Fruit fly (Drosophila melanogaster) whole organism, embryonic: ENCODE results near the gene CG31636.

ENCODE experiments used
- Asciz ChIP-seq: fragments of 200-800 bp; sonication (Bioruptor generic); optimal IDR thresholded peaks from 2 replicates; lab custom pipeline; 2017; ENCODE audit warnings: missing biosample characterization, mild to moderate bottlenecking, missing genetic modification characterization, missing genetic modification reagents
- B-H2 ChIP-seq: fragments of 200-800 bp; sonication (Bioruptor generic); optimal IDR thresholded peaks from 2 replicates; lab custom pipeline; 2018; ENCODE audit warnings: missing biosample characterization, mild to moderate bottlenecking, missing genetic modification characterization
- BEAF-32 ChIP-seq: fragments of 200-800 bp; sonication (Bioruptor generic); optimal IDR thresholded peaks from 3 replicates; lab custom pipeline; 2017; ENCODE audit warnings: missing biosample characterization, missing genetic modification characterization, mild to moderate bottlenecking, moderate library complexity, missing genetic modification reagents
- CG10267 ChIP-seq: fragments of 200-800 bp; sonication (Bioruptor generic); optimal IDR thresholded peaks from 2 replicates; lab custom pipeline; 2018; ENCODE audit warnings: missing biosample characterization, mild to moderate bottlenecking, missing genetic modification characterization, moderate library complexity
- CG10462 ChIP-seq: fragments of 200-800 bp; sonication (Bioruptor generic); optimal IDR thresholded peaks from 2 replicates; lab custom pipeline; 2016; ENCODE audit warnings: missing biosample characterization, missing genetic modification characterization
- CG10543 ChIP-seq: fragments of 200-800 bp; sonication (Bioruptor generic); optimal IDR thresholded peaks from 3 replicates; lab custom pipeline; 2017; ENCODE audit warnings: missing biosample characterization, mild to moderate bottlenecking, missing genetic modification characterization, moderate library complexity
- CG12769 ChIP-seq: fragments of 200-800 bp; sonication (Bioruptor generic); optimal IDR thresholded peaks from 2 replicates; lab custom pipeline; 2019; ENCODE audit warnings: missing biosample characterization, mild to moderate bottlenecking, missing genetic modification characterization, moderate library complexity
- CG1603 ChIP-seq: fragments of 200-800 bp; sonication (Bioruptor generic); optimal IDR thresholded peaks from 2 replicates; lab custom pipeline; 2019; ENCODE audit warnings: missing biosample characterization, mild to moderate bottlenecking, missing genetic modification characterization, moderate library complexity
- CG17568 ChIP-seq: fragments of 200-800 bp; sonication (Bioruptor generic); optimal IDR thresholded peaks from 2 replicates; lab custom pipeline; 2018; ENCODE audit warnings: missing biosample characterization, mild to moderate bottlenecking, missing genetic modification characterization, moderate library complexity
- CG17612 ChIP-seq: fragments of 200-800 bp; sonication (Bioruptor generic); IDR thresholded peaks from 2 replicates; pipeline ENCODE4 v1.3.6; 2022; ENCODE audit warnings: missing biosample characterization, missing genetic modification characterization
- CG32767 ChIP-seq: fragments of 200-800 bp; sonication (Bioruptor generic); IDR thresholded peaks from 2 replicates; pipeline ENCODE4 v1.3.6; 2022; ENCODE audit warnings: missing biosample characterization, missing genetic modification characterization
- CG34224 ChIP-seq: fragments of 200-800 bp; sonication (Bioruptor generic); IDR thresholded peaks from 3 replicates; pipeline ENCODE4 v1.3.6; 2022; ENCODE audit warnings: missing biosample characterization, missing genetic modification characterization; ENCODE audit not compliant: partially characterized antibody
- CG3847 ChIP-seq: fragments of 200-800 bp; sonication (Bioruptor generic); IDR thresholded peaks from 2 replicates; pipeline ENCODE4 v1.3.6; 2022; ENCODE audit warnings: missing biosample characterization, missing genetic modification characterization
- CkIIα-i1 ChIP-seq: fragments of 200-800 bp; sonication (Bioruptor generic); IDR thresholded peaks from 2 replicates; pipeline ENCODE4 v1.3.6; 2022; ENCODE audit warnings: missing biosample characterization, missing genetic modification characterization
- D ChIP-seq, 2 experiments: fragments of 200-800 bp in 1 of 2; fragments of >200 bp in 1 of 2; sonication (Bioruptor generic) in 1 of 2; optimal IDR thresholded peaks; 2 replicates in 1 of 2; 3 replicates in 1 of 2; lab custom pipeline; 2017; ENCODE audit warnings: mild to moderate bottlenecking in 1 of 2, missing biosample characterization in 1 of 2, missing genetic modification characterization in 1 of 2, missing genetic modification reagents in 1 of 2
- D19B ChIP-seq: fragments of 200-800 bp; sonication (Bioruptor generic); optimal IDR thresholded peaks from 2 replicates; lab custom pipeline; 2017; ENCODE audit warnings: missing biosample characterization, mild to moderate bottlenecking, missing genetic modification characterization
- Dfd ChIP-seq, 2 experiments: fragments of >200 bp; optimal IDR thresholded peaks; 2 replicates each; lab custom pipeline; 2017; ENCODE audit warnings: missing biosample characterization in 2 of 2, missing genetic modification characterization in 2 of 2
- Doc2 ChIP-seq: fragments of 200-800 bp; sonication (Bioruptor generic); IDR thresholded peaks from 2 replicates; pipeline ENCODE4 v1.3.6; 2022; ENCODE audit warnings: missing biosample characterization, missing genetic modification characterization
- Doc3 ChIP-seq: fragments of 200-800 bp; sonication (Bioruptor generic); IDR thresholded peaks from 3 replicates; pipeline ENCODE4 v1.3.6; 2022; ENCODE audit warnings: missing biosample characterization, missing genetic modification characterization; ENCODE audit not compliant: partially characterized antibody
- Dref ChIP-seq: fragments of 200-800 bp; sonication (Bioruptor generic); IDR thresholded peaks from 2 replicates; pipeline ENCODE4 v1.3.6; 2022; ENCODE audit warnings: missing biosample characterization, missing genetic modification characterization
- HHEX ChIP-seq: fragments of 200-800 bp; sonication (Bioruptor generic); optimal IDR thresholded peaks from 3 replicates; lab custom pipeline; 2017; ENCODE audit warnings: missing biosample characterization, mild to moderate bottlenecking, missing genetic modification characterization, missing genetic modification reagents
- Hmr ChIP-seq: fragments of 200-800 bp; sonication (Bioruptor generic); optimal IDR thresholded peaks from 3 replicates; lab custom pipeline; 2017; ENCODE audit warnings: mild to moderate bottlenecking, missing biosample characterization, missing genetic modification reagents, missing genetic modification characterization
- Hr39 ChIP-seq: fragments of >200 bp; optimal IDR thresholded peaks from 2 replicates; lab custom pipeline; 2017
- Opbp ChIP-seq: fragments of 200-800 bp; sonication (Bioruptor generic); IDR thresholded peaks from 3 replicates; pipeline ENCODE4 v1.3.6; 2022; ENCODE audit warnings: missing biosample characterization, missing genetic modification characterization; ENCODE audit not compliant: partially characterized antibody
- PHDP ChIP-seq: fragments of 200-800 bp; sonication (Bioruptor generic); optimal IDR thresholded peaks from 3 replicates; lab custom pipeline; 2018; ENCODE audit warnings: missing biosample characterization, mild to moderate bottlenecking, missing genetic modification characterization, moderate library complexity
- Sry-δ ChIP-seq: fragments of 200-800 bp; sonication (Bioruptor generic); optimal IDR thresholded peaks from 2 replicates; lab custom pipeline; 2016; ENCODE audit warnings: missing biosample characterization, missing genetic modification characterization
- bbx ChIP-seq: fragments of 200-800 bp; sonication (Bioruptor generic); IDR thresholded peaks from 2 replicates; pipeline ENCODE4 v1.3.6; 2022; ENCODE audit warnings: missing biosample characterization, missing genetic modification characterization; ENCODE audit not compliant: partially characterized antibody
- bowl ChIP-seq: fragments of 200-800 bp; sonication (Bioruptor generic); IDR thresholded peaks from 2 replicates; pipeline ENCODE4 v1.3.6; 2022; ENCODE audit warnings: missing biosample characterization, missing genetic modification characterization
- chinmo ChIP-seq: fragments of 200-800 bp; sonication (Bioruptor generic); IDR thresholded peaks from 4 replicates; pipeline ENCODE4 v1.3.6; 2022; ENCODE audit warnings: missing biosample characterization, missing genetic modification characterization; ENCODE audit not compliant: partially characterized antibody
- chn ChIP-seq: fragments of 200-800 bp; sonication (Bioruptor generic); optimal IDR thresholded peaks from 2 replicates; lab custom pipeline; 2016; ENCODE audit warnings: missing biosample characterization, missing genetic modification characterization
- cwo ChIP-seq: fragments of 200-800 bp; sonication (Bioruptor generic); optimal IDR thresholded peaks from 3 replicates; lab custom pipeline; 2017; ENCODE audit warnings: missing biosample characterization, missing genetic modification characterization, mild to moderate bottlenecking, moderate library complexity, missing genetic modification reagents
- dati ChIP-seq: fragments of 200-800 bp; sonication (Bioruptor generic); IDR thresholded peaks from 2 replicates; pipeline ENCODE4 v1.3.6; 2022; ENCODE audit warnings: missing biosample characterization, missing genetic modification characterization
- dpn ChIP-seq, 2 experiments: fragments of 200-800 bp; sonication (Bioruptor generic); optimal IDR thresholded peaks; 3 replicates each; lab custom pipeline; 2016; ENCODE audit warnings: missing biosample characterization in 2 of 2, missing genetic modification characterization in 2 of 2
- fd102C ChIP-seq: fragments of 200-800 bp; sonication (Bioruptor generic); optimal IDR thresholded peaks from 2 replicates; lab custom pipeline; 2018; ENCODE audit warnings: missing biosample characterization, mild to moderate bottlenecking, missing genetic modification characterization, moderate library complexity
- gsb ChIP-seq: fragments of 200-800 bp; sonication (Bioruptor generic); IDR thresholded peaks from 2 replicates; pipeline ENCODE4 v1.3.6; 2022; ENCODE audit warnings: missing biosample characterization, missing genetic modification characterization
- gsb-n ChIP-seq: fragments of 200-800 bp; sonication (Bioruptor generic); optimal IDR thresholded peaks from 3 replicates; lab custom pipeline; 2018; ENCODE audit warnings: missing biosample characterization, mild to moderate bottlenecking, missing genetic modification characterization
- her ChIP-seq: fragments of 200-800 bp; sonication (Bioruptor generic); optimal IDR thresholded peaks from 2 replicates; lab custom pipeline; 2016; ENCODE audit warnings: missing biosample characterization, missing genetic modification characterization
- hkb ChIP-seq, 2 experiments: fragments of 200-800 bp in 1 of 2; fragments of >200 bp in 1 of 2; sonication (Bioruptor generic) in 1 of 2; IDR thresholded peaks in 1 of 2; optimal IDR thresholded peaks in 1 of 2; 2 replicates each; pipeline versions ENCODE4 v1.3.6 to Lab custom; 2017 to 2022; ENCODE audit warnings: missing biosample characterization in 1 of 2, missing genetic modification characterization in 1 of 2
- kah ChIP-seq: fragments of 200-800 bp; sonication (Bioruptor generic); optimal IDR thresholded peaks from 2 replicates; lab custom pipeline; 2018; ENCODE audit warnings: missing biosample characterization, mild to moderate bottlenecking, missing genetic modification characterization
- lbe ChIP-seq: fragments of 200-800 bp; sonication (Bioruptor generic); optimal IDR thresholded peaks from 2 replicates; lab custom pipeline; 2016; ENCODE audit warnings: missing biosample characterization, mild to moderate bottlenecking, missing genetic modification characterization
- sens ChIP-seq: fragments of 200-800 bp; sonication (Bioruptor generic); peaks from one replicate; lab custom pipeline; 2016; ENCODE audit warnings: missing biosample characterization, missing genetic modification characterization
- slou ChIP-seq: fragments of 200-800 bp; sonication (Bioruptor generic); optimal IDR thresholded peaks from 3 replicates; lab custom pipeline; 2016; ENCODE audit warnings: missing biosample characterization, missing genetic modification characterization
- sr ChIP-seq: fragments of 200-800 bp; sonication (Bioruptor generic); IDR thresholded peaks from 3 replicates; pipeline ENCODE4 v1.3.6; 2022; ENCODE audit warnings: missing biosample characterization, missing genetic modification characterization
- trem ChIP-seq: fragments of 200-800 bp; optimal IDR thresholded peaks from 3 replicates; lab custom pipeline; 2019; ENCODE audit warnings: missing biosample characterization, mild to moderate bottlenecking, missing genetic modification characterization, moderate library complexity
- unpg ChIP-seq: fragments of 200-800 bp; sonication (Bioruptor generic); optimal IDR thresholded peaks from 3 replicates; lab custom pipeline; 2018; ENCODE audit warnings: missing biosample characterization, mild to moderate bottlenecking, missing genetic modification characterization, moderate library complexity
- wdn ChIP-seq: fragments of 200-800 bp; sonication (Bioruptor generic); IDR thresholded peaks from 2 replicates; pipeline ENCODE4 v1.3.6; 2022; ENCODE audit warnings: missing biosample characterization, missing genetic modification characterization
- zfh2 ChIP-seq: fragments of 200-800 bp; sonication (Bioruptor generic); optimal IDR thresholded peaks from 2 replicates; lab custom pipeline; 2016; ENCODE audit warnings: missing biosample characterization, missing genetic modification characterization

Gene CG31636

DNA sequence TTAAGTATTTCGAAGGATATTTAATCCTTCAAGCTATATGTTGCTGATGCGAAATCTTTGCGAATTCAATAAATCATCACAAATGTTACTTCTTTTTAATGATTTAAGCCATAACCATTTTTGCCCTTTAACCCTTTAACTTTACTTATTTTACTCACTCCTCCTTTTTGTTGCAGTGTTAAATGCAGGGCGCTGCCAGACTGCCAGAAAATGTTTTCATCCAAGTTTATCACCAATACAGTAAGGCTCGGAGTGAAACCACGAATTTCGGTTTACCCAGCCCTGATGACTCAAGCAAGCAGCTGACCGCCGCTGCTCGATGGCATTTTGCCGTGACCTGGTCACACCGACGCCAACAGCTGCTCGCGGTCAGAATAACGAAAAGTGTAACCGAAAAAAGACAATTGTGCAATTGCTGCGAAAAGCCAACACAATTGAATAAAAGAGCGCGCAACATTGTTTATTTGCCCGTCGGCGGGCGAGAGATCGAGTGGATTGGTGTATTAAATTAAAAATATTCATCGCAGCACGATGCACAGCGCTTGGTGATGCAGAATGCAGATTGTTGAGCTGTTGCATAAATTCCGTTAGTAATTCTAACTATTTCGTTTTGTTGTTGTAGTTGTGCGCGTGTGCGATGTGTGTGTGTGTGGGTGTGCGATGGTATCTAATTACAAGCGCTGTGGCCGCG is 47.1 kb downstream of the CG31636 start, which contains the start of gene CG11050 (continued):
- TF ChIP-seq Opbp (GFP tag; lab: Robert Waterston, UW) (peak; percentile 67; the same call in 2 of the 3 replicates), CG17612 (GFP tag; lab: Robert Waterston, UW) (peak; percentile 71; the same call in 1 of the 2 replicates), cwo (GFP tag; lab: Kevin White, UChicago) (peak; percentile 62), chn (peak; percentile 85), Asciz (GFP tag; lab: Kevin White, UChicago) (peak; percentile 67), PHDP (peak; percentile 83), CG10462 (GFP tag; lab: Kevin White, UChicago) (peak; percentile 30), CG17568 (GFP tag; lab: Kevin White, UChicago) (peak; percentile 44), bowl (GFP tag; lab: Robert Waterston, UW) (peak; percentile 40; the same call in 1 of the 2 replicates), kah (no peak), D19B (GFP tag; lab: Kevin White, UChicago) (peak; percentile 49), dpn (GFP tag; optimal IDR thresholded peaks at IDR 0.05; lab: Kevin White, UChicago) (peak; percentile 84 to 90), CG3847 (GFP tag; lab: Robert Waterston, UW) (peak; percentile 95), dati (GFP tag; lab: Robert Waterston, UW) (peak; percentile 26; the same call in 1 of the 2 replicates), fd102C (GFP tag; lab: Kevin White, UChicago) (no peak), Dfd (GFP tag; optimal IDR thresholded peaks at IDR 0.05; lab: Kevin White, UChicago) (peak in 1 of 2 experiments; percentile 13), HHEX (GFP tag; lab: Kevin White, UChicago) (peak; percentile 66), unpg (GFP tag; lab: Kevin White, UChicago) (peak; percentile 84), CG32767 (peak; percentile 55), sens (peak; percentile 91), gsb-n (tag; lab: Kevin White, UChicago) (peak; percentile 65), Doc3 (no peak), gsb (GFP tag; lab: Robert Waterston, UW) (peak; percentile 55; the same call in 1 of the 2 replicates), slou (GFP tag; lab: Kevin White, UChicago) (peak; percentile 49), D (optimal IDR thresholded peaks at IDR 0.05; lab: Kevin White, UChicago) (no peak), D (GFP tag; optimal IDR thresholded peaks at IDR 0.05; lab: Kevin White, UChicago) (no peak), chinmo (GFP tag; lab: Robert Waterston, UW) (peak; percentile 73; the same call in 1 of the 4 replicates), CG10543 (GFP tag; lab: Kevin White, UChicago) (no peak), bbx (GFP tag; lab: Robert Waterston, UW) (peak; percentile 63; the same call in 1 of the 2 replicates), lbe (GFP tag; lab: Kevin White, UChicago) (no peak), Hr39 (lab: Kevin White, UChicago) (no peak), B-H2 (peak; percentile 58), trem (tag; lab: Kevin White, UChicago) (peak; percentile 90), Dref (GFP tag; lab: Robert Waterston, UW) (peak; percentile 48), Doc2 (no peak), wdn (GFP tag; lab: Robert Waterston, UW) (peak; percentile 65), sr (peak; percentile 30; the same call in 1 of the 3 replicates), CG1603 (tag; lab: Kevin White, UChicago) (peak; percentile 94), Sry-δ (GFP tag; lab: Kevin White, UChicago) (peak; percentile 73), Hmr (GFP tag; lab: Kevin White, UChicago) (peak; percentile 94), CG10267 (tag; lab: Kevin White, UChicago) (peak; percentile 81), CG12769 (peak; percentile 90), zfh2 (GFP tag; lab: Kevin White, UChicago) (peak; percentile 83), CG34224 (GFP tag; lab: Robert Waterston, UW) (peak; percentile 64), hkb (optimal IDR thresholded peaks at IDR 0.05; lab: Kevin White, UChicago) (peak; percentile 58), hkb (GFP tag; IDR thresholded peaks at IDR 0.05; lab: Robert Waterston, UW) (peak; percentile 85), her (GFP tag; lab: Kevin White, UChicago) (peak; percentile 90), BEAF-32 (GFP tag; lab: Kevin White, UChicago) (peak; percentile 52), CkIIα-i1 (GFP tag; lab: Robert Waterston, UW) (no peak)
